Worm (Caenorhabditis elegans) whole organism, early embryonic: ENCODE data around the gene C26F1.3.

Experiments used
- B0310.2 ChIP-seq: sonication (generic microtip); optimal IDR thresholded peaks from 2 replicates; lab custom pipeline; 2016; ENCODE audit warnings: mild to moderate bottlenecking, missing genetic modification characterization, missing compliant biosample characterization
- F13C5.2 ChIP-seq: sonication (generic microtip); optimal IDR thresholded peaks from 2 replicates; lab custom pipeline; 2017; ENCODE audit warnings: mild to moderate bottlenecking, missing genetic modification characterization, inconsistent platforms, missing compliant biosample characterization
- aly-1 ChIP-seq: sonication (generic microtip); optimal IDR thresholded peaks from 2 replicates; lab custom pipeline; 2016; ENCODE audit warnings: missing genetic modification characterization, missing compliant biosample characterization
- ama-1 ChIP-seq: fragments of 150-350 bp; optimal IDR thresholded peaks from 2 replicates; lab custom pipeline; 2014
- ceh-13 ChIP-seq: fragments of 200-800 bp; sonication (Bioruptor generic); optimal IDR thresholded peaks from 2 replicates; lab custom pipeline; 2018; ENCODE audit warnings: mild to moderate bottlenecking, missing genetic modification characterization, missing compliant biosample characterization
- ceh-36 ChIP-seq: sonication (generic microtip); optimal IDR thresholded peaks from 2 replicates; lab custom pipeline; 2016; ENCODE audit warnings: missing genetic modification characterization, inconsistent platforms, missing compliant biosample characterization
- ets-7 ChIP-seq: sonication (generic microtip); optimal IDR thresholded peaks from 2 replicates; lab custom pipeline; 2016; ENCODE audit warnings: missing genotype, missing genetic modification characterization, missing compliant biosample characterization
- flt-1 ChIP-seq: fragments of 200-800 bp; sonication (Bioruptor generic); IDR thresholded peaks from 2 replicates; pipeline ENCODE4 v1.3.6; 2022; ENCODE audit warnings: missing genetic modification characterization, missing compliant biosample characterization
- hmbx-1 ChIP-seq: sonication (generic microtip); optimal IDR thresholded peaks from 2 replicates; lab custom pipeline; 2016; ENCODE audit warnings: mild to moderate bottlenecking, missing genetic modification characterization, missing compliant biosample characterization
- hmg-4 ChIP-seq: fragments of 200-800 bp; sonication (Bioruptor generic); optimal IDR thresholded peaks from 2 replicates; lab custom pipeline; 2018; ENCODE audit warnings: mild to moderate bottlenecking, missing genetic modification characterization, missing compliant biosample characterization
- hnd-1 ChIP-seq: sonication (generic microtip); optimal IDR thresholded peaks from 2 replicates; lab custom pipeline; 2016; ENCODE audit warnings: missing genetic modification characterization, missing compliant biosample characterization
- pes-1 ChIP-seq: fragments of 200-800 bp; sonication (Bioruptor generic); IDR thresholded peaks from 2 replicates; pipeline ENCODE4 v1.3.6; 2022; ENCODE audit warnings: missing genetic modification reagents, missing genetic modification characterization, missing compliant biosample characterization
- scrt-1 ChIP-seq: fragments of 200-800 bp; sonication (Bioruptor generic); IDR thresholded peaks from 2 replicates; pipeline ENCODE4 v1.3.6; 2022; ENCODE audit warnings: missing genetic modification characterization, missing compliant biosample characterization
- sea-1 ChIP-seq: fragments of 200-800 bp; sonication (Bioruptor generic); conservative IDR thresholded peaks from 2 replicates; pipeline ENCODE4 v1.3.6; 2022; ENCODE audit warnings: missing genetic modification characterization, missing compliant biosample characterization
- tbx-11 ChIP-seq: fragments of 200-800 bp; sonication (Bioruptor generic); IDR thresholded peaks from 2 replicates; pipeline ENCODE4 v1.3.6; 2022; ENCODE audit warnings: missing genetic modification characterization, missing compliant biosample characterization
- tbx-37 ChIP-seq: fragments of 200-800 bp; sonication (Bioruptor generic); conservative IDR thresholded peaks from 2 replicates; pipeline ENCODE4 v1.3.6; 2022; ENCODE audit warnings: missing genetic modification reagents, missing genetic modification characterization, missing compliant biosample characterization
- tra-4 ChIP-seq: sonication (generic microtip); optimal IDR thresholded peaks from 2 replicates; lab custom pipeline; 2017; ENCODE audit warnings: missing genetic modification characterization, missing compliant biosample characterization

Gene C26F1.3

DNA sequence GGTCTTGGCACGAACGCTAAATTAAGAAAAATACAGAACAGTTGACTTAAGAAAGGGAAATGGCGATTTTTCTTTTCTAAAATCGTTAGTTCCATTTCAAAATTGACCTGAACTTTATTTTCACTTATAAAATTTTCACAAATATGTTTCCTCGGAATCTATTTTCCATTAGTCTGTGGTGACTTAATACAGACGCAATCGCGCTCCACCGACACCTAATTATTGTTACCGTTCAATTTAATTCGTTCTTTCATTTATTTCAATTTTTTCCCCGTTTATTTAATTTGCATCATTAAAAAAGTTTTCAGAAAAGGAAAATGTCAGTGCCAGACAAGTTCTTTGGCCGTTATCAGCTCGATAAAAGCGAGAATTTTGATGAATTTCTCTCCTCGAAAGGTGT lies 43.2 kb downstream of the C26F1.3 start, which contains the start of gene lbp-4:
Gene lbp-4, plus strand, starts transcription at position 309 of the 400 bp plus-strand sequence.
- TF ChIP-seq flt-1 (GFP tag; lab: Robert Waterston, UW) (peak; percentile 4; the same call in 1 of the 2 replicates), ama-1 (lab: Kevin White, UChicago) (no peak), hmg-4 (GFP tag; lab: Kevin White, UChicago) (no peak), ets-7 (peak; percentile 3)

DNA sequence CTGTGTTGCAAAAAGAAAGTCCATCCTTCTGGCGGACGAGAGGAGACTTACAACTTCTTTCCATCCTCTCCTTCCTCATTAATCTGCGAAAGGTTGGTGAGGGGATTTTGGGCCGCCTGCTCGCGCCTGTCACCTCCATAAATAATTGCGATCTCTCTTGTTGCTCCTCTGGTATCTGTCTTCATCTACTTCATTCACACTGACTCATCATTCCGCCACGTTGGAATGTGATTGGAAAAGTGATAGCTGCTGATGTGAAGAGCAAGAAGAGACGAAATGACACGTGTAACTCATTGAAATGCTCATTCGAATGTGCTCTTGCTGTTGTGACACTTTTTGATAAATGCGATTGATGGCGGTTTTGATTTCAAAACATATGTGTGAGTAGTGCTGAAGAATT lies 45.6 kb downstream of the C26F1.3 start:
- no peak for TF ChIP-seq sea-1
- TF ChIP-seq ama-1 (lab: Kevin White, UChicago), result no peak
- no peak for TF ChIP-seq aly-1 (tag; lab: Kevin White, UChicago)
- no peak for TF ChIP-seq ceh-36 (tag; lab: Kevin White, UChicago)
- TF ChIP-seq ceh-13 (GFP tag; lab: Kevin White, UChicago), result no peak
- TF ChIP-seq ets-7, result no peak
- TF ChIP-seq hmg-4 (GFP tag; lab: Kevin White, UChicago), result no peak
- TF ChIP-seq tbx-37 (GFP tag; lab: Robert Waterston, UW), result no peak
- no peak for TF ChIP-seq hmbx-1 (tag; lab: Kevin White, UChicago)
- TF ChIP-seq B0310.2 (tag; lab: Kevin White, UChicago), result no peak
- no peak for TF ChIP-seq pes-1 (GFP tag; lab: Robert Waterston, UW)
- TF ChIP-seq hnd-1 (tag; lab: Kevin White, UChicago), result no peak
- no peak for TF ChIP-seq tra-4

DNA sequence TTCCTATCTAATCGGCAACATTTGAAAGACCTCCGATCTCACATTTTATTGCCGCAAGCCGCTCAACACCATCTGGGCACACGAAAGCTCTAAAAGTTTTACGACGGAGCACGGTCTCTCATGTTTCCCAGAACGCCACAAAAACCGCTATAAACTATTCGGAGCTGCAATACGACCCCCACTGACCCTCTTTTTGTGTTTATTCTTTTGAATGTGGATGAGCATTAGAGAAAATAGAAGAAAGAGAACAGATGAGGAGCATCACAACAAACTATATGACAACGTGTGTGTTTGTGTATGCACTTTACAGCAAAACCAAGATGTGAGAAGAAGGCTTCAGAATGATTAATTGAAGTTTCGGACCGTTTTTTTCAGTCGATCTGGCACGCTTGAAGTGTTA lies 47.0 kb downstream of the C26F1.3 start:
- TF ChIP-seq hmbx-1 (tag; lab: Kevin White, UChicago), result no peak
- no peak for TF ChIP-seq F13C5.2 (tag; lab: Kevin White, UChicago)
- no peak for TF ChIP-seq tbx-37 (GFP tag; lab: Robert Waterston, UW)
- no peak for TF ChIP-seq hnd-1 (tag; lab: Kevin White, UChicago)
- TF ChIP-seq sea-1, result no peak
- no peak for TF ChIP-seq ets-7
- no peak for TF ChIP-seq aly-1 (tag; lab: Kevin White, UChicago)
- TF ChIP-seq B0310.2 (tag; lab: Kevin White, UChicago), result no peak
- TF ChIP-seq tbx-11, result no peak

DNA sequence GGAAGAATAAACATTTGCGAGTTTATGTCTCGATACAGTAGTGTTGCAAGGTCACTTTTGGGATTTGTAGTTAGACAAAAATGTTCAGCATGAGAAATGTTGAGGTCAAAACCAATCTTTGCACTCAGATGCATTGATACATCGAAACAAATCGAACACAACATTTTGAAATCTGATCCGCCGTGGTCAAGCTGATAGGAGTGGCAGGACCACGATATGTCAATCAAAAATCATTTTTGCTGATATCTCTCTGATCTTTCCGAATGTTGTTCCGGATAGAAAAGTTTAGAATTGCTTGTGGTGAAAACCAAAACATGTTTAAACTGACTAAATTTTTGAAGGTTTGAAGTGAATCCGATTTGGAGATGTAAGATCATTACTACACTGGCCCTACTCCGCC lies 48.7 kb downstream of the C26F1.3 start:
- TF ChIP-seq ama-1 (lab: Kevin White, UChicago) (no peak), flt-1 (GFP tag; lab: Robert Waterston, UW) (no peak), ceh-36 (tag; lab: Kevin White, UChicago) (no peak), tbx-11 (no peak), tra-4 (no peak), pes-1 (GFP tag; lab: Robert Waterston, UW) (no peak), B0310.2 (tag; lab: Kevin White, UChicago) (no peak), sea-1 (no peak), hmbx-1 (tag; lab: Kevin White, UChicago) (no peak), ets-7 (no peak), tbx-37 (GFP tag; lab: Robert Waterston, UW) (no peak), F13C5.2 (tag; lab: Kevin White, UChicago) (no peak), hmg-4 (GFP tag; lab: Kevin White, UChicago) (no peak), scrt-1 (GFP tag; lab: Robert Waterston, UW) (no peak), aly-1 (tag; lab: Kevin White, UChicago) (no peak), ceh-13 (GFP tag; lab: Kevin White, UChicago) (no peak)

DNA sequence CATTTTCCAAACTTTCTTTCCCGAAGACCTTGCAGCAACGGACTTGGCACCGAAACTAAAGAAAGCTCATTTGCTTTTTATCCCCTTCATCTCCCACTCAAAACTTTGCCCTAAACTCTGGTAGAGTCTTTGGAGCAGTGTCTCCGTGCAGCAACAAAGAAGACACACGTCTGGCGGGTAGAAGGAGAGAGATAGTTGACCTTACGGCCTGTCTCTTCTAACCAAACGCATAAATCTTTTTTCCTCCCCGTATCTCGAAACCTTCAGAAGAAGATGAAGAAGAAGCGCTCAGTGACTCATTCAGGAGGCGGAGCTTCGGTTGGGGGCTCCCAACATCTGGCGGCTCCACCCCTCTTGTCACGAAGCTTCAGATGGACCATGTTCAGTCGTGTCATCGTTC lies 49.3 kb downstream of the C26F1.3 start:
- TF ChIP-seq ama-1 (lab: Kevin White, UChicago) (no peak), hmg-4 (GFP tag; lab: Kevin White, UChicago) (no peak), flt-1 (GFP tag; lab: Robert Waterston, UW) (no peak), tbx-37 (GFP tag; lab: Robert Waterston, UW) (no peak), sea-1 (no peak), ceh-13 (GFP tag; lab: Kevin White, UChicago) (no peak), scrt-1 (GFP tag; lab: Robert Waterston, UW) (no peak), tra-4 (no peak), pes-1 (GFP tag; lab: Robert Waterston, UW) (no peak)

DNA sequence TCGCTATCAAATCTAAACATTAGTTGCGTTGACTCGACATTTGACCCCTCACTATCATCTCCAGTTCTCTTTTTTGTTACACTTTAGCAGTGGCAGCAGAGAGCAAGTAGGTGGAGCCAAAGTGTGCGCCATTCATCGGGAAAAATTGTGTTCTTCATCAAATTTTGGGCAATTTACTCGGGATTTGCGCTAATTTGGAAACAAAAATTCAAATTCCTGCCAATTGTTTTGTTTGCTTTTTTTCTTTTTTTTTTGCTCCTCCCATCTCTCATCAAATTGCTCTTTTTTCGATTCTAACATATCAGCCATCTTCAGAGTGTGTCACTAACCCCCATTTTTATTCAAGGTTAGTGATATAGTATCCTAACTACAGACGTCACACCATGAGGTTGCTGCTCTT lies 49.8 kb downstream of the C26F1.3 start, which contains the start of gene mig-6:
Gene mig-6, plus strand, starts transcription at position 301 of the 400 bp plus-strand sequence.
- TF ChIP-seq hnd-1 (tag; lab: Kevin White, UChicago), result no peak
- TF ChIP-seq ets-7, result no peak
- TF ChIP-seq ceh-36 (tag; lab: Kevin White, UChicago), result no peak
- no peak for TF ChIP-seq tbx-11
- TF ChIP-seq hmg-4 (GFP tag; lab: Kevin White, UChicago), result no peak
